Worm (Caenorhabditis elegans) whole organism, midembryonic: Measurements from ENCODE around the gene B0391.14.

ENCODE experiments used
- T22C8.4 ChIP-seq: fragments of 200-800 bp; sonication (Bioruptor generic); IDR thresholded peaks from 2 replicates; pipeline ENCODE4 v1.3.6; 2022; ENCODE audit warnings: missing genetic modification characterization, missing compliant biosample characterization
- cog-1 ChIP-seq: sonication (generic microtip); optimal IDR thresholded peaks from 2 replicates; lab custom pipeline; 2016; ENCODE audit warnings: missing genetic modification characterization, missing compliant biosample characterization
- flt-1 ChIP-seq: fragments of 200-800 bp; sonication (Bioruptor generic); IDR thresholded peaks from 2 replicates; pipeline ENCODE4 v1.3.6; 2022; ENCODE audit warnings: missing genetic modification characterization, missing compliant biosample characterization
- klf-2 ChIP-seq: fragments of 200-800 bp; sonication (Bioruptor generic); conservative IDR thresholded peaks from 2 replicates; pipeline ENCODE4 v1.3.6; 2022; ENCODE audit warnings: missing genetic modification reagents, missing genetic modification characterization, missing compliant biosample characterization
- med-1 ChIP-seq: sonication (generic microtip); optimal IDR thresholded peaks from 2 replicates; lab custom pipeline; 2017; ENCODE audit warnings: missing genetic modification characterization, mild to moderate bottlenecking, missing compliant biosample characterization, antibody characterized with exemption, missing genetic modification reagents; ENCODE audit not compliant: insufficient read depth
- ref-1 ChIP-seq: fragments of 200-800 bp; sonication (Bioruptor generic); conservative IDR thresholded peaks from 2 replicates; pipeline ENCODE4 v1.3.6; 2022; ENCODE audit warnings: missing genetic modification reagents, missing genetic modification characterization, missing compliant biosample characterization
- ztf-23 ChIP-seq: fragments of 200-800 bp; sonication (Bioruptor generic); IDR thresholded peaks from 2 replicates; pipeline ENCODE4 v1.3.6; 2022; ENCODE audit warnings: missing genetic modification reagents, missing genetic modification characterization, missing compliant biosample characterization

- no peak for TF ChIP-seq ref-1 (GFP tag; lab: Robert Waterston, UW)
- no peak for TF ChIP-seq med-1 (GFP tag; lab: Kevin White, UChicago)
- no peak for TF ChIP-seq cog-1 (tag; lab: Kevin White, UChicago)
- TF ChIP-seq T22C8.4 (GFP tag; lab: Robert Waterston, UW) = no peak
- TF ChIP-seq flt-1 (GFP tag; lab: Robert Waterston, UW) = no peak
- TF ChIP-seq ztf-23 (GFP tag; lab: Robert Waterston, UW) = no peak
- no peak for TF ChIP-seq klf-2 (GFP tag; lab: Robert Waterston, UW)
Observed at ce11 chrV:15577395-15577896, 22.2 kb downstream of the B0391.14 start, which contains the start of gene atx-3.
